Worm (Caenorhabditis elegans): ENCODE measurements around the gene suox-1.
A peak's percentile ranks its signal among the peaks of the same experiment; 100 is the strongest.

suox-1 gene

DNA sequence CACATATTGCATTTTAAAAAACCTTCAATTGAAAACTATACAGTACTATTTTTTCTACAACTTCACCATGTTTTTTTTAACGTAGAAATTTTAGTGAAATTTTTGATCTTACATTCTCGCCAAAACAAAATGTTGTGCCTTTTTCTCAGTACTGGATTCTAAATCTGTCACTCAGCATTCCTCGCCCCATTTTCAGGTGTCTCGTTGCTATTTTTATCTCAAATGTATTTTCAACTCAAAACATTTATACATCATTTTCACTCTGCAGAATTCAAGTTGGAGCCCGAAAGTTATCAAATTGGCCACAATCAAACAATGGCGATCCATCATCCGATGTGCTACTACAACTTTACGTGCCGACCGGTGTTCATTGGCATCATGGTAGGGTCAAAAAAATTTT is 31.3 kb upstream of the suox-1 start, which contains the start of gene sprr-1:
Gene sprr-1, plus strand, starts transcription at position 269 of the 400 bp plus-strand sequence.
- no peak for TF ChIP-seq nhr-76 (tag; optimal IDR thresholded peaks at IDR 0.05)

DNA sequence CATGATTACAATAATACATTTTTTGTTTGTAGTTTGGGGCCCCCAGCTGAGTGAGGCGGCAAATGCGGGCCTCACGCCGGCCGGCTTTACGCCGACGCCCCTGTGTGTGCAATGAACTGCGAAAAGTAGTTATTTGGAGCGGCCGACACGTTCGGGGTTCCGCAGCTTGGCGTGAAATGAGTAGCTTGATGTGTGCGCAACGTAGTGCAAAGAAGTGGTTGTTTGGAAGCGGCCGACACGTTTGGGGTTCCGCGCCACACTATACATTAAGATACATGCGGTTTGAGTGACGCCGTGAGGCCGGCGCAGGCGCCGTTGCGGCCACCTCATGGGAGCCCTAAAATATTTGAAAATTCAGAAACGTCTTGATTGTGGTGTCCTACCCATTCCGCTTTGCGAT is 28.7 kb upstream of the suox-1 start:
- no peak for TF ChIP-seq fkh-2 (tag; optimal IDR thresholded peaks at IDR 0.05)
- no peak for TF ChIP-seq nhr-28 (tag; optimal IDR thresholded peaks at IDR 0.05)
- TF ChIP-seq nhr-43 (tag; optimal IDR thresholded peaks at IDR 0.05; ENCODE audit: poor library complexity, severe bottlenecking): no peak
- TF ChIP-seq elt-3 (tag; optimal IDR thresholded peaks at IDR 0.05): no peak
- no peak for TF ChIP-seq egl-5 (tag; optimal IDR thresholded peaks at IDR 0.05)
- no peak for TF ChIP-seq mml-1 (tag; optimal IDR thresholded peaks at IDR 0.05)
- TF ChIP-seq nhr-25 (tag; optimal IDR thresholded peaks at IDR 0.05): no peak
- no peak for TF ChIP-seq fos-1 (tag; optimal IDR thresholded peaks at IDR 0.05)
- no peak for TF ChIP-seq ztf-4 (tag; optimal IDR thresholded peaks at IDR 0.05)
- TF ChIP-seq nfya-1 (tag; optimal IDR thresholded peaks at IDR 0.05; ENCODE audit: insufficient read depth): no peak
- no peak for TF ChIP-seq nhr-77 (tag; optimal IDR thresholded peaks at IDR 0.05)
- TF ChIP-seq jun-1 (tag; optimal IDR thresholded peaks at IDR 0.05): no peak

ce11 chrX:15469957-15470548 is 27.3 kb upstream of the suox-1 start:
- no peak for TF ChIP-seq nhr-12 (tag; optimal IDR thresholded peaks at IDR 0.05)
- peak; percentile 98 for TF ChIP-seq elt-1 (tag; optimal IDR thresholded peaks at IDR 0.05)

- TF ChIP-seq fkh-2 (tag; optimal IDR thresholded peaks at IDR 0.05) (no peak), nhr-67 (tag; optimal IDR thresholded peaks at IDR 0.05) (no peak), fkh-10 (GFP tag; optimal IDR thresholded peaks at IDR 0.05) (no peak), nhr-76 (tag; optimal IDR thresholded peaks at IDR 0.05) (no peak), mdl-1 (tag; optimal IDR thresholded peaks at IDR 0.05) (no peak), unc-62 (GFP tag; optimal IDR thresholded peaks at IDR 0.05) (no peak), ceh-28 (tag; optimal IDR thresholded peaks at IDR 0.05) (no peak), pha-4 (tag; optimal IDR thresholded peaks at IDR 0.05) (no peak), egl-5 (tag; optimal IDR thresholded peaks at IDR 0.05) (no peak), sea-2 (GFP tag; optimal IDR thresholded peaks at IDR 0.05) (no peak), ztf-11 (tag; optimal IDR thresholded peaks at IDR 0.05) (no peak), nhr-43 (tag; optimal IDR thresholded peaks at IDR 0.05; ENCODE audit: poor library complexity, severe bottlenecking) (no peak), nhr-77 (tag; optimal IDR thresholded peaks at IDR 0.05) (no peak), hmg-11 (tag; optimal IDR thresholded peaks at IDR 0.05) (no peak), tbx-2 (tag; optimal IDR thresholded peaks at IDR 0.05) (no peak), nhr-12 (tag; optimal IDR thresholded peaks at IDR 0.05) (no peak)
Observed at ce11 chrX:15477309-15477708, 20.0 kb upstream of the suox-1 start, which contains the start of gene exc-1. exc-1 (minus strand) TSS chrX:15477409.

ce11 chrX:15478717-15479116 is 18.6 kb upstream of the suox-1 start, which contains the start of gene gcy-36:
gcy-36 (plus strand) TSS chrX:15479017.
- TF ChIP-seq sea-2 (GFP tag; optimal IDR thresholded peaks at IDR 0.05) (no peak), hmg-11 (tag; optimal IDR thresholded peaks at IDR 0.05) (no peak), R02D3.7 (tag; optimal IDR thresholded peaks at IDR 0.05) (no peak), nhr-43 (tag; optimal IDR thresholded peaks at IDR 0.05; ENCODE audit: poor library complexity, severe bottlenecking) (no peak), nfya-1 (tag; optimal IDR thresholded peaks at IDR 0.05; ENCODE audit: insufficient read depth) (no peak), aly-2 (tag; optimal IDR thresholded peaks at IDR 0.05) (no peak), ztf-11 (tag; optimal IDR thresholded peaks at IDR 0.05) (no peak), tbx-2 (tag; optimal IDR thresholded peaks at IDR 0.05) (no peak)

ce11 chrX:15485262-15485661 is 12.1 kb upstream of the suox-1 start:
- TF ChIP-seq elt-1 (tag; optimal IDR thresholded peaks at IDR 0.05) (peak; percentile 67), nhr-25 (tag; optimal IDR thresholded peaks at IDR 0.05) (peak; percentile 58), nhr-237 (tag; optimal IDR thresholded peaks at IDR 0.05) (no peak)

DNA sequence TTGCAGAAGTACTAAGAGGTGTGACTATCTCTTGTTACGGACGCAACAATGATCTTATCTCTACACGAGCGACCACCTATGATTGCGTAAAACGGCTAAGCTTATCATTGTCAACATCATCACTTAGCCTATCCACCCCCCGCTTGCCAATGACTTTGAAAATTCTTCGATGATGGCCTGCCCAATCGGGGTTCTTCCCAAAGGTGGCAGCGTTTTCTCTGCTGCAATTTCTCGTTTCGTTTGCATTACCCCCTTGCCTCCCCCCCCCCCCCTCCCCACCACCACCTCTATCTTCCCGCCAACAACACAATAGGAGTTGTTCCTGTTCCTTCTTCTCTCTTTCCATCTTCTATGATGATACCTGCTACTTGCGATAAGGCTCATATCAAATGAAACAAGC is 10.2 kb upstream of the suox-1 start:
- no peak for TF ChIP-seq nhr-23 (tag; optimal IDR thresholded peaks at IDR 0.05)
- peak; percentile 14 for TF ChIP-seq elt-1 (tag; optimal IDR thresholded peaks at IDR 0.05)
- TF ChIP-seq elt-3 (tag; optimal IDR thresholded peaks at IDR 0.05): peak in 1 of 3 experiments; percentile 49
